Fruit fly (Drosophila melanogaster) whole organism, embryonic: ENCODE data around the gene Tcs6.

Experiments
- Aef1 ChIP-seq: fragments of 200-800 bp; sonication (Bioruptor generic); IDR thresholded peaks from 3 replicates; pipeline ENCODE4 v1.3.6; 2022; ENCODE audit warnings: missing biosample characterization, missing genetic modification characterization
- B-H1 ChIP-seq: fragments of 200-800 bp; sonication (Bioruptor generic); IDR thresholded peaks from 3 replicates; pipeline ENCODE4 v1.3.6; 2022; ENCODE audit warnings: missing biosample characterization, missing genetic modification characterization
- CG10366 ChIP-seq: fragments of 200-800 bp; sonication (Bioruptor generic); IDR thresholded peaks from 2 replicates; pipeline ENCODE4 v1.3.6; 2022; ENCODE audit warnings: missing biosample characterization, missing genetic modification characterization
- CG11560 ChIP-seq: fragments of 200-800 bp; sonication (Bioruptor generic); IDR thresholded peaks from 3 replicates; pipeline ENCODE4 v1.3.6; 2022; ENCODE audit warnings: missing biosample characterization, missing genetic modification characterization
- CG13287 ChIP-seq: fragments of 200-800 bp; sonication (Bioruptor generic); IDR thresholded peaks from 2 replicates; pipeline ENCODE4 v1.3.6; 2022; ENCODE audit warnings: missing biosample characterization, missing genetic modification characterization; ENCODE audit not compliant: partially characterized antibody
- CG13296 ChIP-seq: fragments of 200-800 bp; sonication (Bioruptor generic); optimal IDR thresholded peaks from 3 replicates; lab custom pipeline; 2018; ENCODE audit warnings: missing biosample characterization, mild to moderate bottlenecking, missing genetic modification characterization
- CG15696 ChIP-seq: fragments of 200-800 bp; sonication (Bioruptor generic); optimal IDR thresholded peaks from 2 replicates; lab custom pipeline; 2019; ENCODE audit warnings: missing biosample characterization, mild to moderate bottlenecking, missing genetic modification characterization, moderate library complexity
- CG18476 ChIP-seq: fragments of 200-800 bp; sonication (Bioruptor generic); optimal IDR thresholded peaks from 2 replicates; lab custom pipeline; 2016; ENCODE audit warnings: missing biosample characterization, mild to moderate bottlenecking, missing genetic modification characterization
- CG31224 ChIP-seq: fragments of 200-800 bp; sonication (Bioruptor generic); IDR thresholded peaks from 2 replicates; pipeline ENCODE4 v1.3.6; 2022; ENCODE audit warnings: missing biosample characterization, missing genetic modification characterization
- CG31388 ChIP-seq: fragments of 200-800 bp; sonication (Bioruptor generic); optimal IDR thresholded peaks from 2 replicates; lab custom pipeline; 2016; ENCODE audit warnings: missing biosample characterization, missing genetic modification characterization
- CG31441 ChIP-seq: fragments of 200-800 bp; sonication (Bioruptor generic); IDR thresholded peaks from 2 replicates; pipeline ENCODE4 v1.3.6; 2022; ENCODE audit warnings: missing biosample characterization, missing genetic modification characterization
- CG3407 ChIP-seq: fragments of 200-800 bp; sonication (Bioruptor generic); optimal IDR thresholded peaks from 2 replicates; lab custom pipeline; 2018; ENCODE audit warnings: missing biosample characterization, mild to moderate bottlenecking, missing genetic modification characterization
- CG34224 ChIP-seq: fragments of 200-800 bp; sonication (Bioruptor generic); IDR thresholded peaks from 3 replicates; pipeline ENCODE4 v1.3.6; 2022; ENCODE audit warnings: missing biosample characterization, missing genetic modification characterization; ENCODE audit not compliant: partially characterized antibody
- CG7928 ChIP-seq: fragments of 200-800 bp; sonication (Bioruptor generic); optimal IDR thresholded peaks from 2 replicates; lab custom pipeline; 2017; ENCODE audit warnings: missing biosample characterization, mild to moderate bottlenecking, missing genetic modification characterization
- CG8290 ChIP-seq, 3 experiments: fragments of 200-800 bp; sonication (Bioruptor generic); optimal IDR thresholded peaks; 2 replicates each; lab custom pipeline; 2016 to 2019; ENCODE audit warnings: missing biosample characterization in 3 of 3, missing genetic modification characterization in 3 of 3, mild to moderate bottlenecking in 2 of 3, moderate library complexity in 1 of 3
- CG8924 ChIP-seq: fragments of 200-800 bp; optimal IDR thresholded peaks from 3 replicates; lab custom pipeline; 2019; ENCODE audit warnings: missing biosample characterization, mild to moderate bottlenecking, missing genetic modification characterization, moderate library complexity
- CG9932 ChIP-seq: fragments of 200-800 bp; sonication (Bioruptor generic); IDR thresholded peaks from 2 replicates; pipeline ENCODE4 v1.3.6; 2022; ENCODE audit warnings: missing biosample characterization, missing genetic modification characterization
- CrebB ChIP-seq: fragments of 200-800 bp; sonication (Bioruptor generic); optimal IDR thresholded peaks from 3 replicates; lab custom pipeline; 2018; ENCODE audit warnings: missing biosample characterization, mild to moderate bottlenecking, missing genetic modification characterization
- Dip2 ChIP-seq: fragments of 200-800 bp; sonication (Bioruptor generic); IDR thresholded peaks from 2 replicates; pipeline ENCODE4 v1.3.6; 2022; ENCODE audit warnings: missing biosample characterization, missing genetic modification characterization
- Doc3 ChIP-seq: fragments of 200-800 bp; sonication (Bioruptor generic); IDR thresholded peaks from 3 replicates; pipeline ENCODE4 v1.3.6; 2022; ENCODE audit warnings: missing biosample characterization, missing genetic modification characterization; ENCODE audit not compliant: partially characterized antibody
- Drgx ChIP-seq: fragments of 200-800 bp; sonication (Bioruptor generic); IDR thresholded peaks from 2 replicates; pipeline ENCODE4 v1.3.6; 2022; ENCODE audit warnings: missing biosample characterization, missing genetic modification characterization
- Fer1 ChIP-seq: fragments of 200-800 bp; sonication (Bioruptor generic); optimal IDR thresholded peaks from 2 replicates; lab custom pipeline; 2017; ENCODE audit warnings: missing biosample characterization, mild to moderate bottlenecking, missing genetic modification characterization
- Hand ChIP-seq: fragments of 200-800 bp; sonication (Bioruptor generic); optimal IDR thresholded peaks from 2 replicates; lab custom pipeline; 2017; ENCODE audit warnings: mild to moderate bottlenecking, missing biosample characterization, missing genetic modification reagents, missing genetic modification characterization
- Hr78 ChIP-seq, 2 experiments: fragments of 200-800 bp in 1 of 2; fragments of >200 bp in 1 of 2; sonication (Bioruptor generic) in 1 of 2; optimal IDR thresholded peaks; 2 replicates each; lab custom pipeline; 2017 to 2019; ENCODE audit warnings: missing biosample characterization in 2 of 2, missing genetic modification characterization in 2 of 2, mild to moderate bottlenecking in 1 of 2, moderate library complexity in 1 of 2
- Nf-YA ChIP-seq: fragments of 200-800 bp; sonication (Bioruptor generic); IDR thresholded peaks from 2 replicates; pipeline ENCODE4 v1.3.6; 2022; ENCODE audit warnings: missing biosample characterization, missing genetic modification characterization
- Oaz ChIP-seq: fragments of 200-800 bp; sonication (Bioruptor generic); IDR thresholded peaks from 2 replicates; pipeline ENCODE4 v1.3.6; 2022; ENCODE audit warnings: missing biosample characterization, missing genetic modification characterization
- Oli ChIP-seq: fragments of 200-800 bp; sonication (Bioruptor generic); optimal IDR thresholded peaks from 2 replicates; lab custom pipeline; 2018; ENCODE audit warnings: missing biosample characterization, mild to moderate bottlenecking, missing genetic modification characterization, moderate library complexity
- Optix ChIP-seq: fragments of 200-800 bp; sonication (Bioruptor generic); IDR thresholded peaks from 3 replicates; pipeline ENCODE4 v1.3.6; 2022; ENCODE audit warnings: missing biosample characterization, missing genetic modification characterization
- Sox102F ChIP-seq: fragments of 200-800 bp; sonication (Bioruptor generic); optimal IDR thresholded peaks from 2 replicates; lab custom pipeline; 2018; ENCODE audit warnings: missing biosample characterization, mild to moderate bottlenecking, missing genetic modification characterization, moderate library complexity
- amos ChIP-seq: fragments of 200-800 bp; sonication (Bioruptor generic); IDR thresholded peaks from 2 replicates; pipeline ENCODE4 v1.3.6; 2022; ENCODE audit warnings: missing biosample characterization, missing genetic modification characterization; ENCODE audit not compliant: partially characterized antibody
- bab2 ChIP-seq: fragments of 200-800 bp; sonication (Bioruptor generic); optimal IDR thresholded peaks from 2 replicates; lab custom pipeline; 2016; ENCODE audit warnings: missing biosample characterization, missing genetic modification characterization
- dati ChIP-seq: fragments of 200-800 bp; sonication (Bioruptor generic); IDR thresholded peaks from 2 replicates; pipeline ENCODE4 v1.3.6; 2022; ENCODE audit warnings: missing biosample characterization, missing genetic modification characterization
- dmrt99B ChIP-seq: fragments of 200-800 bp; sonication (Bioruptor generic); optimal IDR thresholded peaks from 2 replicates; lab custom pipeline; 2018; ENCODE audit warnings: missing biosample characterization, mild to moderate bottlenecking, missing genetic modification characterization, moderate library complexity
- emc ChIP-seq: fragments of 200-800 bp; sonication (Bioruptor generic); optimal IDR thresholded peaks from 2 replicates; lab custom pipeline; 2016; ENCODE audit warnings: missing biosample characterization, missing genetic modification characterization
- gem ChIP-seq: fragments of 200-800 bp; sonication (Bioruptor generic); optimal IDR thresholded peaks from 2 replicates; lab custom pipeline; 2019; ENCODE audit warnings: missing biosample characterization, mild to moderate bottlenecking, missing genetic modification characterization, moderate library complexity
- hkb ChIP-seq, 2 experiments: fragments of 200-800 bp in 1 of 2; fragments of >200 bp in 1 of 2; sonication (Bioruptor generic) in 1 of 2; IDR thresholded peaks in 1 of 2; optimal IDR thresholded peaks in 1 of 2; 2 replicates each; pipeline versions ENCODE4 v1.3.6 to Lab custom; 2017 to 2022; ENCODE audit warnings: missing biosample characterization in 1 of 2, missing genetic modification characterization in 1 of 2
- ken ChIP-seq: fragments of 200-800 bp; sonication (Bioruptor generic); IDR thresholded peaks from 3 replicates; pipeline ENCODE4 v1.3.6; 2022; ENCODE audit warnings: missing biosample characterization, missing genetic modification characterization
- kni ChIP-seq: fragments of 200-800 bp; sonication (Bioruptor generic); optimal IDR thresholded peaks from 3 replicates; lab custom pipeline; 2017; ENCODE audit warnings: mild to moderate bottlenecking, missing biosample characterization, missing genetic modification reagents, missing genetic modification characterization
- mam ChIP-seq: fragments of 200-800 bp; sonication (Bioruptor generic); optimal IDR thresholded peaks from 3 replicates; lab custom pipeline; 2016; ENCODE audit warnings: missing biosample characterization, missing genetic modification characterization
- onecut ChIP-seq: fragments of 200-800 bp; sonication (Bioruptor generic); IDR thresholded peaks from 2 replicates; pipeline ENCODE4 v1.3.6; 2022; ENCODE audit warnings: missing biosample characterization, missing genetic modification characterization
- pum ChIP-seq: fragments of 200-800 bp; sonication (Bioruptor generic); optimal IDR thresholded peaks from 2 replicates; lab custom pipeline; 2016; ENCODE audit warnings: missing biosample characterization, missing genetic modification characterization
- repo ChIP-seq: fragments of 200-800 bp; sonication (Bioruptor generic); optimal IDR thresholded peaks from 2 replicates; lab custom pipeline; 2016; ENCODE audit warnings: missing biosample characterization, missing genetic modification characterization
- rib ChIP-seq: fragments of 200-800 bp; sonication (Bioruptor generic); IDR thresholded peaks from 2 replicates; pipeline ENCODE4 v1.3.6; 2022; ENCODE audit warnings: missing biosample characterization, missing genetic modification characterization
- ro ChIP-seq: fragments of 200-800 bp; sonication (Bioruptor generic); IDR thresholded peaks from 2 replicates; pipeline ENCODE4 v1.3.6; 2022; ENCODE audit warnings: missing biosample characterization, missing genetic modification characterization
- row ChIP-seq: fragments of 200-800 bp; sonication (Bioruptor generic); IDR thresholded peaks from 3 replicates; pipeline ENCODE4 v1.3.6; 2022; ENCODE audit warnings: missing biosample characterization, missing genetic modification characterization
- so ChIP-seq: fragments of 200-800 bp; sonication (Bioruptor generic); IDR thresholded peaks from 3 replicates; pipeline ENCODE4 v1.3.6; 2022; ENCODE audit warnings: missing biosample characterization, missing genetic modification characterization
- z ChIP-seq: fragments of 200-800 bp; sonication (Bioruptor generic); IDR thresholded peaks from 3 replicates; pipeline ENCODE4 v1.3.6; 2022; ENCODE audit warnings: missing biosample characterization, missing genetic modification characterization
- zen ChIP-seq: fragments of 200-800 bp; sonication (Bioruptor generic); optimal IDR thresholded peaks from 3 replicates; lab custom pipeline; 2018; ENCODE audit warnings: missing biosample characterization, mild to moderate bottlenecking, missing genetic modification characterization, moderate library complexity
- zfh2 ChIP-seq: fragments of 200-800 bp; sonication (Bioruptor generic); optimal IDR thresholded peaks from 2 replicates; lab custom pipeline; 2016; ENCODE audit warnings: missing biosample characterization, missing genetic modification characterization

Gene Tcs6

DNA sequence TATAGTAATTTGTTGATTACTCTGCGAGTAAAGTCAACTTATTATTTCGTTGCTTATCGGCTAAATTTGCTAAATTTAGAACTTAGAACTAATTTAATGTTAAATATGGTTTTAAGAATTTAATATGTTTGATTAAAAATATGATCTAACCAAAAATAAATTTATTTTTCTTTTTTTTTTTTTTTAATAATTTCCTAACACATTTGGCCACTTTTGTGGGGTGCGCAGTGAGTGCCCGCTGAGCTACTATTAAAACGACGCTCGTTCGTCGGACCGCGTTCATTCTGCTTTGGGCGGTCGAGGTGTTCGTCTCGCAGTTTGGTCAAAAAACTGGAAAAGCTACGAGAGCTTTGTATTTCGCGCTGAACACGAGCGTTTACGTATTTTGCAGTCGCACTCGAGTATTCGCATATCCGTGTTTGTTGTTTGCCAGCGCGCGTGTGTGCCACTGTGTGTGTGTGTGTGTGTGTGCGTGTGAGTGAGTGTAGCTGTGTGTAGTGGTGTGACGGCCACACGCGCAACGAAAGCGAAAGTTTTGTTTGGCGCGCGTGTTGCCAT is 48.7 kb upstream of the Tcs6 start, which contains the start of gene Cipc (continued):
- peak; percentile 78 for TF ChIP-seq Oli (tag; lab: Kevin White, UChicago)
- TF ChIP-seq amos (GFP tag; lab: Robert Waterston, UW), result peak; percentile 42; the same call in 1 of the 2 replicates
- no peak for TF ChIP-seq CG31388
- no peak for TF ChIP-seq Oaz (GFP tag; lab: Robert Waterston, UW)
- peak; percentile 14 for TF ChIP-seq CG3407
- TF ChIP-seq Optix (GFP tag; lab: Robert Waterston, UW), result no peak; the same call in 2 of the 3 replicates
- TF ChIP-seq onecut (GFP tag; lab: Robert Waterston, UW), result peak; percentile 43; the same call in 1 of the 2 replicates
- peak; percentile 53; the same call in 2 of the 3 replicates for TF ChIP-seq Aef1
- peak; percentile 85 for TF ChIP-seq CG8924
- no peak for TF ChIP-seq hkb (optimal IDR thresholded peaks at IDR 0.05; lab: Kevin White, UChicago)
- peak; percentile 78 for TF ChIP-seq hkb (GFP tag; IDR thresholded peaks at IDR 0.05; lab: Robert Waterston, UW)
- TF ChIP-seq Dip2, result no peak
- no peak for TF ChIP-seq CrebB (tag; lab: Kevin White, UChicago)
- TF ChIP-seq gem, result peak; percentile 89
- no peak for TF ChIP-seq zen (tag; lab: Kevin White, UChicago)
- no peak for TF ChIP-seq CG7928 (GFP tag; lab: Kevin White, UChicago)
- TF ChIP-seq CG8290 (GFP tag; optimal IDR thresholded peaks at IDR 0.05; lab: Kevin White, UChicago), result no peak
- TF ChIP-seq CG8290 (tag; optimal IDR thresholded peaks at IDR 0.05; lab: Kevin White, UChicago), result peak in 1 of 2 experiments; percentile 74
- peak; percentile 85 for TF ChIP-seq CG13296 (GFP tag; lab: Kevin White, UChicago)
- peak; percentile 75 for TF ChIP-seq Drgx (GFP tag; lab: Robert Waterston, UW)
- TF ChIP-seq CG34224, result no peak
- TF ChIP-seq ro (GFP tag; lab: Robert Waterston, UW), result no peak
- peak; percentile 55 for TF ChIP-seq CG18476 (GFP tag; lab: Kevin White, UChicago)
- TF ChIP-seq repo (GFP tag; lab: Kevin White, UChicago), result no peak
- TF ChIP-seq Hr78 (GFP tag; optimal IDR thresholded peaks at IDR 0.05; lab: Kevin White, UChicago), result no peak
- TF ChIP-seq dati, result no peak
- peak; percentile 30 for TF ChIP-seq CG15696 (tag; lab: Kevin White, UChicago)
- TF ChIP-seq CG13287 (GFP tag; lab: Robert Waterston, UW), result peak; percentile 32; the same call in 1 of the 2 replicates
- TF ChIP-seq Hand (GFP tag; lab: Kevin White, UChicago), result peak; percentile 89
- TF ChIP-seq Nf-YA, result peak; percentile 61
- peak; percentile 25 for TF ChIP-seq mam (GFP tag; lab: Kevin White, UChicago)
- TF ChIP-seq rib (GFP tag; lab: Robert Waterston, UW), result peak; percentile 98
- no peak for TF ChIP-seq bab2 (GFP tag; lab: Kevin White, UChicago)
- TF ChIP-seq emc, result no peak
- peak; percentile 57 for TF ChIP-seq B-H1 (GFP tag; lab: Robert Waterston, UW)
- peak; percentile 78 for TF ChIP-seq CG9932
- no peak for TF ChIP-seq pum (GFP tag; lab: Kevin White, UChicago)
- 0 out of 3 replicates have a peak, but pooled peaks have one; percentile 27 for TF ChIP-seq z (GFP tag; lab: Robert Waterston, UW)
- TF ChIP-seq kni (GFP tag; lab: Kevin White, UChicago), result no peak
- TF ChIP-seq CG31224 (GFP tag; lab: Robert Waterston, UW), result peak; percentile 61
- no peak; the same call in none of the 2 replicates for TF ChIP-seq CG10366 (GFP tag; lab: Robert Waterston, UW)
- TF ChIP-seq ken, result 0 out of 3 replicates have a peak, but pooled peaks have one; percentile 33
- peak; percentile 79 for TF ChIP-seq Sox102F
- 0 out of 3 replicates have a peak, but pooled peaks have one; percentile 25 for TF ChIP-seq CG11560
- TF ChIP-seq dmrt99B (tag; lab: Kevin White, UChicago), result peak; percentile 82
- TF ChIP-seq Fer1 (GFP tag; lab: Kevin White, UChicago), result peak; percentile 93
- peak; percentile 14 for TF ChIP-seq zfh2
- no peak for TF ChIP-seq Doc3 (GFP tag; lab: Robert Waterston, UW)
- TF ChIP-seq row, result peak; percentile 79
- peak; percentile 60; the same call in 1 of the 3 replicates for TF ChIP-seq so (GFP tag; lab: Robert Waterston, UW)
- peak; percentile 79 for TF ChIP-seq CG31441 (GFP tag; lab: Robert Waterston, UW)
